Fruit fly (Drosophila melanogaster) whole organism, pupa: ENCODE data around the gene TwdlE.
A peak's percentile ranks its signal among the peaks of the same experiment; 100 is the strongest.

ENCODE experiments used
- CG32121 ChIP-seq: fragments of 200-800 bp; sonication (Bioruptor generic); IDR thresholded peaks from 2 replicates; pipeline ENCODE4 v1.3.6; 2022; ENCODE audit warnings: missing biosample characterization, missing genetic modification characterization
- Ets98B ChIP-seq: fragments of 200-800 bp; sonication (Bioruptor generic); IDR thresholded peaks from 2 replicates; pipeline ENCODE4 v1.3.6; 2022; ENCODE audit warnings: missing biosample characterization, missing genetic modification characterization
- gl ChIP-seq: fragments of 200-800 bp; sonication (Bioruptor generic); optimal IDR thresholded peaks from 2 replicates; lab custom pipeline; 2018; ENCODE audit warnings: missing biosample characterization, mild to moderate bottlenecking, missing genetic modification characterization

TwdlE gene

DNA sequence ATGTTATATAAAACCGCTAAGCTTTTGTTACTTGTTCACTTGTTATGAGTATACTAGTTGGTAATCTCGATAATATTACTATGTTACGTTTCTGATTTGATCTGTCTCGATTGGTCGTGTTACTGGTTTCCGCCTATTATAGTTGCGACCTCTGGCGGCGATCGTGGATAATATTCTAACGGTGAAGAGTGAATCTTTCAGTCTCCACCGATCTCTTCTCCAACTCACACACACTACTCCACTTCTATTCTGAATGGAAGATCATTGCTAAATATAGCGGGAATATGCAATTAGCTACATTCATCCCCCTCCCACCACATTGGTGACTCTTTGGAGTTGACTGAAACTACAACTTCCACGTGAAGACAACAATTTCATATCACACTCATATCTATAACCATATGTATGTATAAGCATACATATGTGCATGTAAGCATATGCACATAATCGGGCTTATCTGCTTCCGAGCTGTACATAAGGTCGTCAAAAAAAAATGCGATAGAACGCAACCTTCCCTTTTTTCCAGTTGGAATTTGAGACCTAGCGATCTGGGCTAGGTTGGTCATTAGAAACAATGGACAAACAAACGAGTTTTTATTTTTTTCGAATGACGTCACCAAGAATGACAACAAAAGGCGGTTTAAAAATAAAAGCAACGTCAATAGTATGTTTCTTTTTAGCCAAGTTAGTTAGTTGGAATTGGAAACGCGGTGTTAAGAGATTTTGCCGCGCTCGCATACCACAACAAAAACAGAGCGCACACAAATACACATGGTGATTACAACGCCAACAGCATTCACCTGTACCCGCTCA lies 51.5 kb downstream of the TwdlE start:
- TF ChIP-seq gl (peak; percentile 21), CG32121 (GFP tag; lab: Robert Waterston, UW) (no peak), Ets98B (GFP tag; lab: Robert Waterston, UW) (no peak)
